Worm (Caenorhabditis elegans) whole organism, midembryonic: ENCODE measurements around the gene srg-15.

Experiments used
- T22C8.4 ChIP-seq: fragments of 200-800 bp; sonication (Bioruptor generic); IDR thresholded peaks from 2 replicates; pipeline ENCODE4 v1.3.6; 2022; ENCODE audit warnings: missing genetic modification characterization, missing compliant biosample characterization
- cog-1 ChIP-seq: sonication (generic microtip); optimal IDR thresholded peaks from 2 replicates; lab custom pipeline; 2016; ENCODE audit warnings: missing genetic modification characterization, missing compliant biosample characterization
- flt-1 ChIP-seq: fragments of 200-800 bp; sonication (Bioruptor generic); IDR thresholded peaks from 2 replicates; pipeline ENCODE4 v1.3.6; 2022; ENCODE audit warnings: missing genetic modification characterization, missing compliant biosample characterization
- klf-2 ChIP-seq: fragments of 200-800 bp; sonication (Bioruptor generic); conservative IDR thresholded peaks from 2 replicates; pipeline ENCODE4 v1.3.6; 2022; ENCODE audit warnings: missing genetic modification reagents, missing genetic modification characterization, missing compliant biosample characterization
- med-1 ChIP-seq: sonication (generic microtip); optimal IDR thresholded peaks from 2 replicates; lab custom pipeline; 2017; ENCODE audit warnings: missing genetic modification characterization, mild to moderate bottlenecking, missing compliant biosample characterization, antibody characterized with exemption, missing genetic modification reagents; ENCODE audit not compliant: insufficient read depth
- ref-1 ChIP-seq: fragments of 200-800 bp; sonication (Bioruptor generic); conservative IDR thresholded peaks from 2 replicates; pipeline ENCODE4 v1.3.6; 2022; ENCODE audit warnings: missing genetic modification reagents, missing genetic modification characterization, missing compliant biosample characterization
- tab-1 ChIP-seq: fragments of 200-800 bp; sonication (Bioruptor generic); IDR thresholded peaks from 2 replicates; pipeline ENCODE4 v1.3.6; 2022; ENCODE audit warnings: missing genetic modification characterization, missing compliant biosample characterization
- ztf-23 ChIP-seq: fragments of 200-800 bp; sonication (Bioruptor generic); IDR thresholded peaks from 2 replicates; pipeline ENCODE4 v1.3.6; 2022; ENCODE audit warnings: missing genetic modification reagents, missing genetic modification characterization, missing compliant biosample characterization
- ztf-29 ChIP-seq: fragments of 200-800 bp; sonication (Bioruptor generic); IDR thresholded peaks from 2 replicates; pipeline ENCODE4 v1.3.6; 2022; ENCODE audit warnings: missing genetic modification reagents, missing genetic modification characterization, missing compliant biosample characterization

The srg-15 gene

ce11 chrII:8701619-8702350 lies 8.4 kb downstream of the srg-15 start, which contains the start of gene sphk-1:
sphk-1 (minus strand) TSS chrII:8701669.
- TF ChIP-seq ref-1 (GFP tag; lab: Robert Waterston, UW) (no peak), T22C8.4 (GFP tag; lab: Robert Waterston, UW) (no peak), med-1 (GFP tag; lab: Kevin White, UChicago) (no peak), flt-1 (GFP tag; lab: Robert Waterston, UW) (no peak), klf-2 (no peak), ztf-23 (GFP tag; lab: Robert Waterston, UW) (no peak), ztf-29 (GFP tag; lab: Robert Waterston, UW) (no peak)

DNA sequence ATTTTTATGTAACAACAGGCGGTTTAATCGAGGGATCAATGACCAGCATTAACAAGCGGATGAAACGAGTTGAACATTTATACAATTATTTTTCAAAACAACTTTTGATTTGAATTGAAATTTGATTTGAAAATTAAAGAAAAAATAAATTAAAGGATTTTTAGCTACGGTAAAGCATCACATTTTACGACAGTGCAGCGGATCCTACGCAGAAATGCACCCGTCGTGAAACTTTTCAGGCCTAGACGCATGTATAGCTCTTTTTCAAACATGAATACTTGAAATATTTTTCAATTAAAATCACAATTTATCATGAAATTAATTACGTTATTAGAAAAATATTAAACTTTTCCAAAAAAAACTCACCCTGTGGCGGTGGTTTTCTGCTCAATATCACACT lies 9.2 kb downstream of the srg-15 start:
- TF ChIP-seq tab-1 (no peak), ztf-29 (GFP tag; lab: Robert Waterston, UW) (no peak), cog-1 (no peak), T22C8.4 (GFP tag; lab: Robert Waterston, UW) (no peak), klf-2 (no peak), ztf-23 (GFP tag; lab: Robert Waterston, UW) (no peak), flt-1 (GFP tag; lab: Robert Waterston, UW) (no peak), ref-1 (GFP tag; lab: Robert Waterston, UW) (no peak), med-1 (GFP tag; lab: Kevin White, UChicago) (no peak)

ce11 chrII:8698828-8699227 lies 11.4 kb downstream of the srg-15 start, which contains the start of gene chdh-1:
chdh-1 (minus strand) TSS chrII:8698928.
- TF ChIP-seq ztf-23 (GFP tag; lab: Robert Waterston, UW): no peak
- no peak for TF ChIP-seq tab-1
- TF ChIP-seq ztf-29 (GFP tag; lab: Robert Waterston, UW): no peak
- TF ChIP-seq T22C8.4 (GFP tag; lab: Robert Waterston, UW): no peak
- no peak for TF ChIP-seq flt-1 (GFP tag; lab: Robert Waterston, UW)
- TF ChIP-seq klf-2: no peak
- TF ChIP-seq ref-1 (GFP tag; lab: Robert Waterston, UW): no peak
- TF ChIP-seq med-1 (GFP tag; lab: Kevin White, UChicago): no peak
- TF ChIP-seq cog-1: no peak

DNA sequence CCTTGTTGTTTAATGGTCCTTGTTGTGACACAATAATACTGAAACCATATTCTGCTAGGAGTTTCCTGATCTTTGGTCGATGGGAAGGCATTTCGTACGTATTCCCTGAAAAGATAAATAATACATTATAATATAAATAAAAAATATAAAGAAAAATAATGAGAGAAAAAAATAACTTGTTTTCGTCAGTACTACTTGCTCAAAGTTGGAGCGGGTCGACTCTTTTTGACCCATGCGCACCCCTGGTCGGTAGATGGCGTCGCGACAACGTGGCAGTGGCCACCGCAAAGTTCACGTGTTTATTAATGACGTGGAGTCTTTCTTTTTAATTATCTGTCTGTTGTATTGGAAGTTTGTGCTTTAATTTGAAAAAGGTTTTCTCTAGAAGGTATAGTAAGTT lies 14.4 kb downstream of the srg-15 start, which contains the start of gene C34C6.10:
Gene C34C6.10, minus strand, starts transcription at position 101 of the 400 bp plus-strand sequence.
- TF ChIP-seq ztf-29 (GFP tag; lab: Robert Waterston, UW) (no peak), tab-1 (no peak)

- TF ChIP-seq T22C8.4 (GFP tag; lab: Robert Waterston, UW) (no peak), flt-1 (GFP tag; lab: Robert Waterston, UW) (no peak), tab-1 (no peak), med-1 (GFP tag; lab: Kevin White, UChicago) (no peak), ztf-23 (GFP tag; lab: Robert Waterston, UW) (no peak), ref-1 (GFP tag; lab: Robert Waterston, UW) (no peak), ztf-29 (GFP tag; lab: Robert Waterston, UW) (no peak), klf-2 (no peak), cog-1 (no peak)
These were observed 18.8 kb downstream of the srg-15 start, which contains the start of gene C34C6.3 for ce11 chrII:8691344-8691960. C34C6.3 (plus strand) TSS chrII:8691910.

DNA sequence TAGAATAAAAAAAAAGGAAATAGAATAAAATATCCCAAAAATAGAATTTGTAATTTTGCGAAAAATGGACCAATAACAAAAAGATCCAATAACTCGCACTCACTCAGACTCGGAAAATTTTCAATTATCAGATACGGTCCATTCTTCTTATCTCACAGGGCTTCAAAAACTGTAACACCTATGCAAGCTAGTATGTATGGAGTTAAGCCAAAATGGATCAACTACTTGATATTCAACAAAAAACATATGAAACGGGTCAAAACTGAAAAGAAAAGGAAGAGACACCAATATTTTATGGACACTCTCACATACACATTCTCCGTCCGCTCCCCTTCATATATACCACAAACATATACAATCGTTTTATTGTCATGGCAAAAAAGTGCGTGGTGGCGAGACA lies 24.6 kb downstream of the srg-15 start, which contains the start of gene C34C6.9:
Gene C34C6.9, plus strand, starts transcription at position 301 of the 400 bp plus-strand sequence.
- TF ChIP-seq tab-1 (no peak), flt-1 (GFP tag; lab: Robert Waterston, UW) (no peak), ztf-29 (GFP tag; lab: Robert Waterston, UW) (no peak), ref-1 (GFP tag; lab: Robert Waterston, UW) (no peak), T22C8.4 (GFP tag; lab: Robert Waterston, UW) (no peak), cog-1 (no peak), med-1 (GFP tag; lab: Kevin White, UChicago) (no peak), ztf-23 (GFP tag; lab: Robert Waterston, UW) (no peak), klf-2 (no peak)

- TF ChIP-seq klf-2 (no peak), T22C8.4 (GFP tag; lab: Robert Waterston, UW) (no peak), med-1 (GFP tag; lab: Kevin White, UChicago) (no peak), cog-1 (no peak), tab-1 (no peak), ztf-23 (GFP tag; lab: Robert Waterston, UW) (no peak), ztf-29 (GFP tag; lab: Robert Waterston, UW) (no peak), flt-1 (GFP tag; lab: Robert Waterston, UW) (no peak), ref-1 (GFP tag; lab: Robert Waterston, UW) (no peak)
These were observed 25.4 kb downstream of the srg-15 start, which contains the start of gene hgap-2 for ce11 chrII:8684824-8685223. hgap-2 (minus strand) TSS chrII:8684924.

DNA sequence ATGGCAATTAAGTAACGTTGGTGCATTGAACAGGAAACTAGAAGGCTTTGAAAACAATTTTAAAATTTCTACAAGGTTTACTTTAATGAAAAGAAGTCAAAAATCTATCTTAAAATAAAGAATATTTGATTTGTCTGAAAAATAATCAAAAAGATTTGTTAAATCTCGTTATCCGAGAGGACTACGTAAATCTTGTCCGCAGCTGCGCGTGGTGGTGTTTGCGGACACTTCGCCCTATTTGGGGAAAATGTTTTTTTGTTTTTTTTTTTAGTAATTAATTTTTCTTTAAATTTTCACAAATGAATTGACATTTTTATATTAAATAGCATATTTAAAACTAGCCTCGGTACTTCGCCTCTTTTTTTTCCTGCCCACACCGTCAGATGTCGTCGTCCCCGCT lies 26.3 kb downstream of the srg-15 start:
- no peak for TF ChIP-seq klf-2
- no peak for TF ChIP-seq ztf-29 (GFP tag; lab: Robert Waterston, UW)
- no peak for TF ChIP-seq T22C8.4 (GFP tag; lab: Robert Waterston, UW)
- TF ChIP-seq flt-1 (GFP tag; lab: Robert Waterston, UW): no peak

DNA sequence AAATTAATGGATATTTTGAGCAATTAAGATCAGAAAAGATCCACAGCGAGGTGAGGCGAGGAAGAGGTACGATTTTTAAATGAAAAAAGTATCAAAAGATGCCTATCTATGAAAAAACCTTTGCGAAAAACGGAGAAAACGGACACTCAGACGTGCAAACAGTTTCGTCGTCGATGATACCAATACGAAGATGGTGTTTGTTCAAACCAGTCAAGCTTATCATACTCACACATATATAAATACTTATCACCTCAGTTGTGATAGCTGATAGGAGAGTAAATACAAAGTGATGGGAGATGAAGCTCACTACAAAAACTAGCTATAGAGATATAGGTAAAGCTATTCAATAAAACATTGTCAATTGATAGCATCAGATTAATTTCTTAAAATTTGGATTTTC lies 30.4 kb downstream of the srg-15 start:
- TF ChIP-seq ztf-29 (GFP tag; lab: Robert Waterston, UW) (no peak), cog-1 (no peak), klf-2 (no peak), tab-1 (no peak), ztf-23 (GFP tag; lab: Robert Waterston, UW) (no peak), ref-1 (GFP tag; lab: Robert Waterston, UW) (no peak), med-1 (GFP tag; lab: Kevin White, UChicago) (no peak), T22C8.4 (GFP tag; lab: Robert Waterston, UW) (no peak), flt-1 (GFP tag; lab: Robert Waterston, UW) (no peak)
